Worm (Caenorhabditis elegans): ENCODE data around the gene R04B5.7.

DNA sequence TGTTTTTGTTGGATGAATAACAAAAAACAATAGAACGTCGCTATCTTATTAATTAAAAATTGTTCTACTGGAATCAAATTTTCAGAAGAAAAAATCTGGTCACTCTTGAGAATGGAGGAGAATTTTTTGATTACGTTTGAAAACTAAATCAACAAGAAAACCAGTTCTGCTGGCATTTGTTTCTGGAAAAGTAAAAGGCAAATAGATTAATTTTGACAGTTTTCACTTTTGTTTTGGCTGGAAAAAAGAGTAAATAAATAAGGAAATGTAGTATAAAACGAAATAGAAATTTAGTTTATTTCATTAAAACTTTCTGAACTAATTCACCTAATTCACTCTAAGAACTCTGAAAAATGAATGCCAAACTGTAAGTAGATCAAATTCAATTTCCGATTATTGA is 26.1 kb downstream of the R04B5.7 start, which contains the start of gene fipr-13:
- TF ChIP-seq lsy-2 (tag; optimal IDR thresholded peaks at IDR 0.05), result no peak
- TF ChIP-seq Y48G9A.11 (GFP tag; IDR thresholded peaks at IDR 0.05), result no peak
- no peak for TF ChIP-seq zfp-2 (tag; optimal IDR thresholded peaks at IDR 0.05)
- TF ChIP-seq lin-13 (GFP tag; optimal IDR thresholded peaks at IDR 0.05), result no peak
- no peak for TF ChIP-seq gei-8 (GFP tag; optimal IDR thresholded peaks at IDR 0.05)
- TF ChIP-seq nhr-28 (tag; optimal IDR thresholded peaks at IDR 0.05), result no peak
- no peak for TF ChIP-seq hlh-11 (tag; optimal IDR thresholded peaks at IDR 0.05)
- no peak for TF ChIP-seq ces-1 (GFP tag; optimal IDR thresholded peaks at IDR 0.05)

Data from whole organism, L4 larva.